Fruit fly (Drosophila melanogaster): ENCODE results near the gene Sgs3.
A peak's percentile ranks its signal among the peaks of the same experiment; 100 is the strongest.

Sgs3 gene

DNA sequence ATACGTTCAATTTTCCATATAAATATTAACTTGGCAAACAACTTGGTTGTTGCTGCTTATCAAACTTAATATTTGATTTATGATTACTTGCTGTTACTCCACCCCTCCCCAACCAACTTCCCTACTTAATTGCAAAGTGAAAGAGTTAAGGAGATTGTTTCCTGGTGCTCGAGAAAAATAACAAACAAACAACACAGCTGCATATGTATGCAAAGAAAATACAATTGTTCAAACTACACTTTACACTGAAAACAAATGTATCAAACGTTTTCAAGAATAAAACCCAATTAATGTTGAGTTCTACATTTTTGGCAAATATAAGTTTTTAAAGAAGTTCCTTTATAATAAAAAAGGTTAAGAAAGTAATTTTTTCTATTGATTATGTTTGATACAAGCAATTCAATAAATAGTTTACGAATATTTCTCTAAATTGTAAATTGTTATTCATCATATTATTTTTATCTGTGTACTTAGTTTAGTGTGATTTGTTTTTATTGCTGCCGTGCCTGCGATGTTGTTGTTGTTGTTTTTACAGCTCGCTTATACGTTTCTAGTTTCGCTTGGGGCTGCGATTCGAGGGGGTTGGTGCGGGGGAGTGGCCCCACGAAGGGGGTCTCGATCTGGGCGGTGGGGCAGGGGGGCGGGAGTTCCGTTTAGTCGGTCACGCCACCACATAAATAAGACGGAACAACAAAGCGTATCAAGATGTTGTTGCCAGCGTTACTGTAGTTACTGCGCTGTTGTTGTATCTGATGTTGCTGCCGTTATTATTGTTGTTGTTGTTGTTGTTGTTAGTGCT lies 43.8 kb downstream of the Sgs3 start (continued):
- TF ChIP-seq CG13296 (GFP tag; optimal IDR thresholded peaks at IDR 0.05) = peak; percentile 74
- peak; percentile 57 for TF ChIP-seq Hsf (GFP tag; optimal IDR thresholded peaks at IDR 0.05)
- peak; percentile 65 for TF ChIP-seq CG15696 (tag; optimal IDR thresholded peaks at IDR 0.05)
- peak; percentile 46 for TF ChIP-seq Spps (tag; optimal IDR thresholded peaks at IDR 0.05)
- no peak for TF ChIP-seq ara (GFP tag; IDR thresholded peaks at IDR 0.05)
- TF ChIP-seq knrl (GFP tag; IDR thresholded peaks at IDR 0.05; ENCODE audit: partially characterized antibody) = no peak
- TF ChIP-seq ken (GFP tag; IDR thresholded peaks at IDR 0.05) = no peak
- peak; percentile 25; the same call in 1 of the 2 replicates for TF ChIP-seq CG32767 (GFP tag; IDR thresholded peaks at IDR 0.05)
- no peak for TF ChIP-seq Ets65A (GFP tag)
- TF ChIP-seq Lhr (GFP tag; optimal IDR thresholded peaks at IDR 0.05) = peak; percentile 32
- no peak for TF ChIP-seq vfl (GFP tag; optimal IDR thresholded peaks at IDR 0.05)
- 0 out of 2 replicates have a peak, but pooled peaks have one; percentile 12 for TF ChIP-seq Oaz (GFP tag; IDR thresholded peaks at IDR 0.05)
- TF ChIP-seq CG10267 (tag; optimal IDR thresholded peaks at IDR 0.05) = peak; percentile 79
- TF ChIP-seq odd (GFP tag; optimal IDR thresholded peaks at IDR 0.05) = peak; percentile 72
- peak; percentile 29; the same call in 1 of the 2 replicates for TF ChIP-seq CG9215 (GFP tag; IDR thresholded peaks at IDR 0.05)
- TF ChIP-seq CG17359 (tag; optimal IDR thresholded peaks at IDR 0.05) = peak; percentile 82
- TF ChIP-seq CG18011 (GFP tag; optimal IDR thresholded peaks at IDR 0.05) = no peak
- no peak for TF ChIP-seq CG15073 (GFP tag; optimal IDR thresholded peaks at IDR 0.05)
- no peak for TF ChIP-seq CG8290 (GFP tag; optimal IDR thresholded peaks at IDR 0.05)
- peak in 1 of 2 experiments; percentile 66 for TF ChIP-seq CG8290 (tag; optimal IDR thresholded peaks at IDR 0.05)
- no peak for TF ChIP-seq otp (GFP tag; IDR thresholded peaks at IDR 0.05)
- peak; percentile 31; the same call in 1 of the 2 replicates for TF ChIP-seq ro (GFP tag; IDR thresholded peaks at IDR 0.05)
- TF ChIP-seq CG12104 (GFP tag; optimal IDR thresholded peaks at IDR 0.05) = peak; percentile 60
- peak; percentile 61 for TF ChIP-seq CG12769 (tag; optimal IDR thresholded peaks at IDR 0.05)
- peak; percentile 65 for TF ChIP-seq CG32532 (GFP tag; IDR thresholded peaks at IDR 0.05)
- TF ChIP-seq onecut (GFP tag; IDR thresholded peaks at IDR 0.05) = peak; percentile 38; the same call in 1 of the 2 replicates
- 0 out of 3 replicates have a peak, but pooled peaks have one; percentile 33 for TF ChIP-seq H15 (GFP tag; IDR thresholded peaks at IDR 0.05)
- TF ChIP-seq usp (GFP tag; optimal IDR thresholded peaks at IDR 0.05) = no peak
- peak; percentile 72 for TF ChIP-seq Hmr (GFP tag; optimal IDR thresholded peaks at IDR 0.05)
- no peak for TF ChIP-seq ftz-f1 (GFP tag; optimal IDR thresholded peaks at IDR 0.05)
- TF ChIP-seq Hr39 (optimal IDR thresholded peaks at IDR 0.05) = no peak
- peak; percentile 45 for TF ChIP-seq CG17328 (GFP tag; IDR thresholded peaks at IDR 0.05)
- TF ChIP-seq Jarid2 (GFP tag; optimal IDR thresholded peaks at IDR 0.05) = peak; percentile 34
- TF ChIP-seq CG11093 (GFP tag; IDR thresholded peaks at IDR 0.05) = 0 out of 3 replicates have a peak, but pooled peaks have one; percentile 40
- TF ChIP-seq CG7745 (tag; optimal IDR thresholded peaks at IDR 0.05) = no peak
- peak; percentile 82 for TF ChIP-seq dmrt11E (tag; optimal IDR thresholded peaks at IDR 0.05)
- TF ChIP-seq Gsc (GFP tag; IDR thresholded peaks at IDR 0.05) = no peak
- no peak for TF ChIP-seq unc-4 (GFP tag; IDR thresholded peaks at IDR 0.05; ENCODE audit: partially characterized antibody)
- TF ChIP-seq CG7987 (GFP tag; optimal IDR thresholded peaks at IDR 0.05) = peak; percentile 7
- TF ChIP-seq ham (GFP tag; IDR thresholded peaks at IDR 0.05) = no peak
- TF ChIP-seq CG14050 (GFP tag; IDR thresholded peaks at IDR 0.05) = 0 out of 3 replicates have a peak, but pooled peaks have one; percentile 29
- TF ChIP-seq CG9876 (GFP tag; optimal IDR thresholded peaks at IDR 0.05) = no peak
- no peak for TF ChIP-seq eyg (GFP tag; optimal IDR thresholded peaks at IDR 0.05)
- peak; percentile 71 for TF ChIP-seq CG12659 (GFP tag; optimal IDR thresholded peaks at IDR 0.05)
- TF ChIP-seq CG11695 (GFP tag; IDR thresholded peaks at IDR 0.05) = peak; percentile 80
- no peak for TF ChIP-seq Hmx (GFP tag; optimal IDR thresholded peaks at IDR 0.05)
- TF ChIP-seq CG18476 (GFP tag; optimal IDR thresholded peaks at IDR 0.05) = peak; percentile 45
- peak; percentile 16; the same call in 1 of the 2 replicates for TF ChIP-seq sisA (GFP tag; IDR thresholded peaks at IDR 0.05)
- TF ChIP-seq az2 (GFP tag; optimal IDR thresholded peaks at IDR 0.05) = peak; percentile 53
- TF ChIP-seq scrt (GFP tag; optimal IDR thresholded peaks at IDR 0.05) = peak; percentile 32

All from whole organism, embryonic.